Fruit fly (Drosophila melanogaster): ENCODE results near the gene Lgr1.

Gene Lgr1

dm6 chr3R:17773893-17774292 lies 48.3 kb downstream of the Lgr1 start:
- TF ChIP-seq CG5204 (GFP tag; optimal IDR thresholded peaks at IDR 0.05) (no peak), CG11617 (GFP tag; optimal IDR thresholded peaks at IDR 0.05) (no peak), Mnt (GFP tag; optimal IDR thresholded peaks at IDR 0.05) (no peak), pad (GFP tag; optimal IDR thresholded peaks at IDR 0.05) (no peak), tj (GFP tag; optimal IDR thresholded peaks at IDR 0.05) (no peak), Crg-1 (GFP tag; optimal IDR thresholded peaks at IDR 0.05) (no peak), CG14711 (tag; optimal IDR thresholded peaks at IDR 0.05) (no peak), toe (GFP tag; optimal IDR thresholded peaks at IDR 0.05) (no peak), Hr96 (GFP tag; optimal IDR thresholded peaks at IDR 0.05) (no peak), CG7101 (tag; optimal IDR thresholded peaks at IDR 0.05) (no peak), cic (GFP tag; optimal IDR thresholded peaks at IDR 0.05) (no peak), cnc (optimal IDR thresholded peaks at IDR 0.05) (no peak), CG7045 (GFP tag; optimal IDR thresholded peaks at IDR 0.05) (no peak)

- peak; percentile 37 for TF ChIP-seq CG12768 (GFP tag; optimal IDR thresholded peaks at IDR 0.05)
- no peak for TF ChIP-seq ovo (GFP tag; optimal IDR thresholded peaks at IDR 0.05)
- TF ChIP-seq CG5204 (GFP tag; optimal IDR thresholded peaks at IDR 0.05) = peak; percentile 31
- TF ChIP-seq CG7101 (tag; optimal IDR thresholded peaks at IDR 0.05) = peak; percentile 10
- TF ChIP-seq CG1620 (GFP tag; optimal IDR thresholded peaks at IDR 0.05) = no peak
- TF ChIP-seq Hr96 (GFP tag; optimal IDR thresholded peaks at IDR 0.05) = no peak
- peak; percentile 16 for TF ChIP-seq CG11617 (GFP tag; optimal IDR thresholded peaks at IDR 0.05)
- peak; percentile 9 for TF ChIP-seq toe (GFP tag; optimal IDR thresholded peaks at IDR 0.05)
- TF ChIP-seq cnc (optimal IDR thresholded peaks at IDR 0.05) = no peak
- no peak for TF ChIP-seq Crg-1 (GFP tag; optimal IDR thresholded peaks at IDR 0.05)
- peak; percentile 43 for TF ChIP-seq CG33017 (tag; optimal IDR thresholded peaks at IDR 0.05)
- TF ChIP-seq CG7045 (GFP tag; optimal IDR thresholded peaks at IDR 0.05) = peak; percentile 62
- TF ChIP-seq tj (GFP tag; optimal IDR thresholded peaks at IDR 0.05) = no peak
Observed at dm6 chr3R:17774538-17774937, 49.0 kb downstream of the Lgr1 start.

DNA sequence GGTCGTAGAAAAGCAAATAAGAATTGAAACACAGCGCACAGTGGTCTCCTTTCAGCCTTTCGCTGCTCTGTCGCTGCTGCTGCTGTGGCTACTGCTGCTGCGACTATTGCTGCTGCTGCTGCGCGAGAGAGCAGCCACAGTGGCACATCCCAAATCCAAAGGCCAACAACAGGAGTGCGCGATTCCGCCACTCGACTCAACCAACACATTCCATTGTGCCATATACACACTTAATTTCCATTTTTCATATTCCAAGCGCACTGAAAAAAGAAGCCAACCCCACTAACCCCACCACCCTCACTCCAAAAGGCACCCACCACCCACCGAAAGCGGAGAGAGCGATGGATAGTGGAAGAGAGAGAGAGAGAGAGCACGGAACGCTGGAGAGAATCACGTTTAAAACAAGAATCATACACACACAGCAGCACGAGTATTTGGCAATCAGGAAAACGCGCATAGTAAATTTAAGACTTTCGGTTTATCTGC lies 50.6 kb downstream of the Lgr1 start:
- TF ChIP-seq pad (GFP tag; optimal IDR thresholded peaks at IDR 0.05) (no peak), Mnt (GFP tag; optimal IDR thresholded peaks at IDR 0.05) (no peak), Hr96 (GFP tag; optimal IDR thresholded peaks at IDR 0.05) (no peak)

dm6 chr3R:17776952-17777407 lies 51.4 kb downstream of the Lgr1 start:
- TF ChIP-seq pad (GFP tag; optimal IDR thresholded peaks at IDR 0.05) (no peak), CG1620 (GFP tag; optimal IDR thresholded peaks at IDR 0.05) (no peak), cnc (optimal IDR thresholded peaks at IDR 0.05) (no peak), ovo (GFP tag; optimal IDR thresholded peaks at IDR 0.05) (no peak), cic (GFP tag; optimal IDR thresholded peaks at IDR 0.05) (no peak), Crg-1 (GFP tag; optimal IDR thresholded peaks at IDR 0.05) (no peak), CG11617 (GFP tag; optimal IDR thresholded peaks at IDR 0.05) (no peak), CG5204 (GFP tag; optimal IDR thresholded peaks at IDR 0.05) (peak; percentile 21), toe (GFP tag; optimal IDR thresholded peaks at IDR 0.05) (peak; percentile 52)

DNA sequence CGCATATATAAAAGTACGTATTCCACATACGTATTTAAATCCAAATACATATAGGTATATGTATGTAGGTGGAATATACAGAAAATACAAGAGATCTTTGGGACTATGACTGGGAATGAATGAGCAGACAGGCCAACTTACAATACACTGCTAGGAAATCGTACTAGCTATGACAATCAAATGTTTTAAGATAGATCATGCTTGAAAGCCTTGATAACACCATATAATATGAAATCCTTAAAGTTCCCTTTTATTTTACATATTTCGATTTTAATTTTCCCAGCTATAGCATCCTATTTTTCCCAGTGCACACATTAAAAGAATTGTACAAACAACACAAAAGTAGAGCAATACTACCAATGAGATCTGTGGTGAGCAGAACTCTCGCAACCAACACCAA lies 55.8 kb downstream of the Lgr1 start:
- TF ChIP-seq CG7045 (GFP tag; optimal IDR thresholded peaks at IDR 0.05) = peak; percentile 37
- no peak for TF ChIP-seq cnc (optimal IDR thresholded peaks at IDR 0.05)
- peak; percentile 72 for TF ChIP-seq kay (GFP tag; ENCODE audit: borderline replicate concordance)
- TF ChIP-seq Clk (GFP tag; optimal IDR thresholded peaks at IDR 0.05) = no peak
- peak; percentile 48 for TF ChIP-seq CG7101 (tag; optimal IDR thresholded peaks at IDR 0.05)
- no peak for TF ChIP-seq CG12768 (GFP tag; optimal IDR thresholded peaks at IDR 0.05)
- no peak for TF ChIP-seq pad (GFP tag; optimal IDR thresholded peaks at IDR 0.05)
- TF ChIP-seq CG11617 (GFP tag; optimal IDR thresholded peaks at IDR 0.05) = no peak
- TF ChIP-seq cic (GFP tag; optimal IDR thresholded peaks at IDR 0.05) = no peak
- peak; percentile 54 for TF ChIP-seq CG14711 (tag; optimal IDR thresholded peaks at IDR 0.05)
- TF ChIP-seq bab1 (GFP tag; optimal IDR thresholded peaks at IDR 0.05) = no peak
- TF ChIP-seq Hr96 (GFP tag; optimal IDR thresholded peaks at IDR 0.05) = no peak
- no peak for TF ChIP-seq Mnt (GFP tag; optimal IDR thresholded peaks at IDR 0.05)
- peak; percentile 58 for TF ChIP-seq toe (GFP tag; optimal IDR thresholded peaks at IDR 0.05)
- no peak for TF ChIP-seq tj (GFP tag; optimal IDR thresholded peaks at IDR 0.05)
- TF ChIP-seq CG33017 (tag; optimal IDR thresholded peaks at IDR 0.05) = peak; percentile 34
- no peak for TF ChIP-seq CG1620 (GFP tag; optimal IDR thresholded peaks at IDR 0.05)

Data from whole organism, adult.